Worm (Caenorhabditis elegans) whole organism, L3 larva: ENCODE data around the gene rgs-9.

Experiments used
- R02D3.7 ChIP-seq: fragments of 150-350 bp; optimal IDR thresholded peaks from 2 replicates; lab custom pipeline; 2014; ENCODE audit warnings: missing biosample characterization, missing genetic modification characterization
- ZK546.5 ChIP-seq: sonication (generic microtip); optimal IDR thresholded peaks from 2 replicates; lab custom pipeline; 2017; ENCODE audit warnings: missing biosample characterization, missing genetic modification characterization
- aly-2 ChIP-seq: fragments of 150-350 bp; optimal IDR thresholded peaks from 2 replicates; lab custom pipeline; 2014; ENCODE audit warnings: missing biosample characterization, missing genetic modification characterization
- ama-1 ChIP-seq: fragments of 150-350 bp; optimal IDR thresholded peaks from 2 replicates; lab custom pipeline; 2018
- ceh-16 ChIP-seq: sonication (generic microtip); optimal IDR thresholded peaks from 2 replicates; lab custom pipeline; 2017; ENCODE audit warnings: missing biosample characterization, missing genetic modification characterization
- ceh-28 ChIP-seq: fragments of 150-350 bp; optimal IDR thresholded peaks from 2 replicates; lab custom pipeline; 2014; ENCODE audit warnings: missing biosample characterization, missing genetic modification reagents, missing genetic modification characterization
- ceh-82 ChIP-seq: fragments of 150-350 bp; optimal IDR thresholded peaks from 2 replicates; lab custom pipeline; 2014; ENCODE audit warnings: missing biosample characterization, missing genetic modification characterization
- ceh-9 ChIP-seq: sonication (generic microtip); optimal IDR thresholded peaks from 2 replicates; lab custom pipeline; 2018; ENCODE audit warnings: missing biosample characterization, missing genetic modification characterization
- daf-12 ChIP-seq: fragments of 150-350 bp; optimal IDR thresholded peaks from 2 replicates; lab custom pipeline; 2014; ENCODE audit warnings: missing biosample characterization, missing genetic modification reagents, missing genetic modification characterization
- egl-27 ChIP-seq: sonication (generic microtip); optimal IDR thresholded peaks from 4 replicates; lab custom pipeline; 2017; ENCODE audit warnings: missing biosample characterization, missing genetic modification reagents, missing genetic modification characterization
- egl-5 ChIP-seq: fragments of 150-350 bp; optimal IDR thresholded peaks from 2 replicates; lab custom pipeline; 2017; ENCODE audit warnings: missing biosample characterization, missing genetic modification reagents, missing genetic modification characterization, inconsistent platforms
- elt-1 ChIP-seq: fragments of 150-350 bp; optimal IDR thresholded peaks from 2 replicates; lab custom pipeline; 2014; ENCODE audit warnings: missing biosample characterization, missing genetic modification characterization
- elt-2 ChIP-seq: sonication (generic microtip); optimal IDR thresholded peaks from 2 replicates; lab custom pipeline; 2016; ENCODE audit warnings: missing genetic modification reagents, mild to moderate bottlenecking, missing genetic modification characterization, missing compliant biosample characterization
- elt-3 ChIP-seq, 3 experiments: fragments of 150-350 bp in 1 of 3; sonication (generic microtip) in 2 of 3; optimal IDR thresholded peaks; 2 replicates in 2 of 3; 4 replicates in 1 of 3; lab custom pipeline; 2014 to 2017; ENCODE audit warnings: missing biosample characterization in 3 of 3, missing genetic modification characterization in 3 of 3
- eor-1 ChIP-seq, 2 experiments: fragments of 150-350 bp; optimal IDR thresholded peaks; 2 replicates each; lab custom pipeline; 2014 to 2018; ENCODE audit warnings: missing biosample characterization in 2 of 2, missing genetic modification characterization in 2 of 2
- fkh-10 ChIP-seq: sonication (generic microtip); optimal IDR thresholded peaks from 2 replicates; lab custom pipeline; 2017; ENCODE audit warnings: missing biosample characterization, missing genetic modification reagents, missing genetic modification characterization
- fkh-2 ChIP-seq: fragments of 150-350 bp; optimal IDR thresholded peaks from 2 replicates; lab custom pipeline; 2014; ENCODE audit warnings: missing biosample characterization, missing genetic modification reagents, missing genetic modification characterization
- fos-1 ChIP-seq: fragments of 150-350 bp; optimal IDR thresholded peaks from 2 replicates; lab custom pipeline; 2014; ENCODE audit warnings: missing biosample characterization, missing genetic modification characterization
- hmg-11 ChIP-seq: sonication (generic microtip); optimal IDR thresholded peaks from 2 replicates; lab custom pipeline; 2016; ENCODE audit warnings: missing genetic modification characterization, missing compliant biosample characterization
- jun-1 ChIP-seq: fragments of 150-350 bp; optimal IDR thresholded peaks from 2 replicates; lab custom pipeline; 2014; ENCODE audit warnings: missing biosample characterization, missing genetic modification reagents, missing genetic modification characterization
- lin-15B ChIP-seq: fragments of 150-350 bp; optimal IDR thresholded peaks from 2 replicates; lab custom pipeline; 2014; ENCODE audit warnings: missing biosample characterization, missing genetic modification characterization
- lin-39 ChIP-seq: fragments of 150-350 bp; optimal IDR thresholded peaks from 2 replicates; lab custom pipeline; 2018; ENCODE audit warnings: missing biosample characterization, missing genetic modification reagents, missing genetic modification characterization
- lsy-12 ChIP-seq: sonication (generic microtip); optimal IDR thresholded peaks from 2 replicates; lab custom pipeline; 2016; ENCODE audit warnings: mild to moderate bottlenecking, missing genetic modification characterization, missing compliant biosample characterization
- mdl-1 ChIP-seq: fragments of 150-350 bp; optimal IDR thresholded peaks from 2 replicates; lab custom pipeline; 2014; ENCODE audit warnings: missing biosample characterization, missing genetic modification characterization
- mml-1 ChIP-seq: fragments of 150-350 bp; sonication (generic microtip); optimal IDR thresholded peaks from 3 replicates; lab custom pipeline; 2014; ENCODE audit warnings: missing biosample characterization, missing genetic modification characterization
- nfya-1 ChIP-seq: sonication (generic microtip); optimal IDR thresholded peaks from 2 replicates; lab custom pipeline; 2017; ENCODE audit warnings: missing genetic modification characterization, mild to moderate bottlenecking, missing compliant biosample characterization, antibody characterized with exemption, moderate library complexity; ENCODE audit not compliant: insufficient read depth
- nhr-11 ChIP-seq: fragments of 150-350 bp; optimal IDR thresholded peaks from 2 replicates; lab custom pipeline; 2014; ENCODE audit warnings: missing biosample characterization, missing genetic modification characterization
- nhr-12 ChIP-seq: fragments of 150-350 bp; optimal IDR thresholded peaks from 2 replicates; lab custom pipeline; 2014; ENCODE audit warnings: missing biosample characterization, missing genetic modification characterization
- nhr-23 ChIP-seq: fragments of 150-350 bp; optimal IDR thresholded peaks from 2 replicates; lab custom pipeline; 2014; ENCODE audit warnings: missing biosample characterization, missing genetic modification reagents, missing genetic modification characterization
- nhr-237 ChIP-seq: fragments of 150-350 bp; optimal IDR thresholded peaks from 2 replicates; lab custom pipeline; 2014; ENCODE audit warnings: missing biosample characterization, missing genetic modification characterization
- nhr-25 ChIP-seq: sonication (generic microtip); optimal IDR thresholded peaks from 2 replicates; lab custom pipeline; 2017; ENCODE audit warnings: missing biosample characterization, missing genetic modification characterization
- nhr-28 ChIP-seq: fragments of 150-350 bp; optimal IDR thresholded peaks from 2 replicates; lab custom pipeline; 2014; ENCODE audit warnings: missing biosample characterization, missing genetic modification characterization
- nhr-43 ChIP-seq: sonication (generic microtip); optimal IDR thresholded peaks from 2 replicates; lab custom pipeline; 2016; ENCODE audit warnings: mild to moderate bottlenecking, missing genetic modification characterization, missing compliant biosample characterization; ENCODE audit not compliant: poor library complexity, severe bottlenecking
- nhr-67 ChIP-seq: fragments of 150-350 bp; optimal IDR thresholded peaks from 2 replicates; lab custom pipeline; 2014; ENCODE audit warnings: missing biosample characterization, missing genetic modification characterization
- nhr-76 ChIP-seq: fragments of 150-350 bp; sonication (generic microtip); optimal IDR thresholded peaks from 5 replicates; lab custom pipeline; 2014; ENCODE audit warnings: missing biosample characterization, missing genetic modification characterization
- nhr-77 ChIP-seq: fragments of 150-350 bp; optimal IDR thresholded peaks from 2 replicates; lab custom pipeline; 2014; ENCODE audit warnings: missing biosample characterization, missing genetic modification characterization
- pha-4 ChIP-seq: fragments of 150-350 bp; optimal IDR thresholded peaks from 2 replicates; lab custom pipeline; 2014; ENCODE audit warnings: missing biosample characterization, missing genetic modification reagents, missing genetic modification characterization
- pqm-1 ChIP-seq: fragments of 150-350 bp; optimal IDR thresholded peaks from 2 replicates; lab custom pipeline; 2017; ENCODE audit warnings: missing biosample characterization, missing genetic modification characterization, inconsistent platforms
- sea-2 ChIP-seq: fragments of 150-350 bp; sonication (generic microtip); optimal IDR thresholded peaks from 4 replicates; lab custom pipeline; 2014; ENCODE audit warnings: missing biosample characterization, missing genetic modification reagents, missing genetic modification characterization
- skn-1 ChIP-seq: fragments of 150-350 bp; optimal IDR thresholded peaks from 2 replicates; lab custom pipeline; 2014; ENCODE audit warnings: missing biosample characterization, missing genetic modification characterization
- snpc-4 ChIP-seq: fragments of 150-350 bp; optimal IDR thresholded peaks from 2 replicates; lab custom pipeline; 2014; ENCODE audit warnings: missing biosample characterization, missing genetic modification characterization
- tbx-2 ChIP-seq: sonication (generic microtip); optimal IDR thresholded peaks from 2 replicates; lab custom pipeline; 2016; ENCODE audit warnings: mild to moderate bottlenecking, missing genetic modification characterization, missing compliant biosample characterization
- unc-39 ChIP-seq: sonication (generic microtip); optimal IDR thresholded peaks from 4 replicates; lab custom pipeline; 2017; ENCODE audit warnings: missing biosample characterization, missing genetic modification characterization
- unc-62 ChIP-seq: fragments of 150-350 bp; sonication (generic microtip); optimal IDR thresholded peaks from 4 replicates; lab custom pipeline; 2014; ENCODE audit warnings: missing biosample characterization, missing genetic modification reagents, missing genetic modification characterization
- zag-1 ChIP-seq: fragments of 150-350 bp; optimal IDR thresholded peaks from 2 replicates; lab custom pipeline; 2014; ENCODE audit warnings: missing biosample characterization, missing genetic modification characterization
- ztf-11 ChIP-seq: fragments of 150-350 bp; optimal IDR thresholded peaks from 2 replicates; lab custom pipeline; 2014; ENCODE audit warnings: missing biosample characterization, missing genetic modification characterization
- ztf-4 ChIP-seq: fragments of 150-350 bp; optimal IDR thresholded peaks from 2 replicates; lab custom pipeline; 2014; ENCODE audit warnings: missing biosample characterization, missing genetic modification characterization

The rgs-9 gene

ce11 chrX:1915022-1915421 lies at the start of gene rgs-9:
Gene rgs-9 (plus strand): TSS chrX:1915258.
- TF ChIP-seq jun-1 (tag; lab: Kevin White, UChicago) (no peak), nhr-76 (no peak), ztf-11 (tag; lab: Kevin White, UChicago) (no peak), skn-1 (tag; lab: Kevin White, UChicago) (no peak), elt-2 (no peak), elt-3 (tag; optimal IDR thresholded peaks at IDR 0.05; lab: Kevin White, UChicago) (no peak), fkh-10 (GFP tag; lab: Kevin White, UChicago) (no peak), zag-1 (no peak), nhr-25 (tag; lab: Kevin White, UChicago) (no peak), nhr-28 (tag; lab: Kevin White, UChicago) (no peak), nhr-11 (no peak), snpc-4 (tag; lab: Kevin White, UChicago) (no peak), ceh-9 (tag; lab: Kevin White, UChicago) (no peak), egl-5 (tag; lab: Kevin White, UChicago) (no peak), mdl-1 (tag; lab: Kevin White, UChicago) (no peak), egl-27 (no peak), unc-62 (GFP tag; lab: Kevin White, UChicago) (no peak)

- TF ChIP-seq jun-1 (tag; lab: Kevin White, UChicago) (no peak), ceh-28 (peak; percentile 14), pha-4 (peak; percentile 86), nfya-1 (tag; lab: Kevin White, UChicago) (peak; percentile 99)
- TF ChIP-seq, all 47 proteins: peak for 3
Observed at ce11 chrX:1870991-1871390, 44.1 kb upstream of the rgs-9 start.

ce11 chrX:1880665-1881064 lies 34.4 kb upstream of the rgs-9 start:
- TF ChIP-seq mml-1 (tag; lab: Kevin White, UChicago) (no peak), ama-1 (no peak), egl-5 (tag; lab: Kevin White, UChicago) (no peak), nhr-12 (no peak), lin-15B (tag; lab: Kevin White, UChicago) (no peak), eor-1 (tag; optimal IDR thresholded peaks at IDR 0.05; lab: Kevin White, UChicago) (peak in 1 of 2 experiments; percentile 35), tbx-2 (tag; lab: Kevin White, UChicago) (peak; percentile 65), zag-1 (no peak), elt-3 (tag; optimal IDR thresholded peaks at IDR 0.05; lab: Kevin White, UChicago) (no peak), elt-1 (no peak), nhr-23 (tag; lab: Kevin White, UChicago) (no peak), skn-1 (tag; lab: Kevin White, UChicago) (peak; percentile 29), nhr-77 (tag; lab: Kevin White, UChicago) (peak; percentile 32), nfya-1 (tag; lab: Kevin White, UChicago) (peak; percentile 47), lin-39 (tag; lab: Kevin White, UChicago) (no peak), lsy-12 (peak; percentile 72), fkh-2 (tag; lab: Kevin White, UChicago) (no peak), egl-27 (no peak), ceh-16 (tag; lab: Kevin White, UChicago) (no peak), unc-39 (tag; lab: Kevin White, UChicago) (no peak), aly-2 (tag; lab: Kevin White, UChicago) (no peak), pha-4 (peak; percentile 72), mdl-1 (tag; lab: Kevin White, UChicago) (no peak), fkh-10 (GFP tag; lab: Kevin White, UChicago) (no peak), unc-62 (GFP tag; lab: Kevin White, UChicago) (no peak), nhr-25 (tag; lab: Kevin White, UChicago) (no peak), ceh-82 (peak; percentile 24), elt-2 (peak; percentile 20), snpc-4 (tag; lab: Kevin White, UChicago) (peak; percentile 40), nhr-43 (tag; lab: Kevin White, UChicago) (no peak), ztf-4 (no peak), nhr-76 (no peak), ceh-28 (peak; percentile 48), pqm-1 (tag; lab: Kevin White, UChicago) (peak; percentile 15), fos-1 (tag; lab: Kevin White, UChicago) (no peak), sea-2 (GFP tag; lab: Kevin White, UChicago) (no peak), R02D3.7 (no peak), nhr-28 (tag; lab: Kevin White, UChicago) (no peak), ceh-9 (tag; lab: Kevin White, UChicago) (no peak), ztf-11 (tag; lab: Kevin White, UChicago) (no peak), nhr-11 (no peak), jun-1 (tag; lab: Kevin White, UChicago) (peak; percentile 14), nhr-237 (tag; lab: Kevin White, UChicago) (no peak), hmg-11 (peak; percentile 97), ZK546.5 (tag; lab: Kevin White, UChicago) (no peak), daf-12 (tag; lab: Kevin White, UChicago) (no peak), nhr-67 (no peak)
